Fruit fly (Drosophila melanogaster) whole organism, embryonic: ENCODE data around the gene Gr93d.

ENCODE experiments used
- Atf-2 ChIP-seq: fragments of 200-800 bp; sonication (Bioruptor generic); optimal IDR thresholded peaks from 2 replicates; lab custom pipeline; 2016; ENCODE audit warnings: missing biosample characterization, missing genetic modification characterization
- C15 ChIP-seq: fragments of 200-800 bp; sonication (Bioruptor generic); IDR thresholded peaks from 3 replicates; pipeline ENCODE4 v1.3.6; 2022; ENCODE audit warnings: missing biosample characterization, missing genetic modification characterization
- CG10147 ChIP-seq: fragments of 200-800 bp; sonication (Bioruptor generic); optimal IDR thresholded peaks from 2 replicates; lab custom pipeline; 2019; ENCODE audit warnings: missing biosample characterization, mild to moderate bottlenecking, missing genetic modification characterization, moderate library complexity
- CG10209 ChIP-seq: fragments of 200-800 bp; sonication (Bioruptor generic); optimal IDR thresholded peaks from 3 replicates; lab custom pipeline; 2017; ENCODE audit warnings: missing biosample characterization, mild to moderate bottlenecking, missing genetic modification characterization, missing genetic modification reagents
- CG1024 ChIP-seq: fragments of 200-800 bp; sonication (Bioruptor generic); IDR thresholded peaks from 2 replicates; pipeline ENCODE4 v1.3.6; 2022; ENCODE audit warnings: missing biosample characterization, missing genetic modification characterization
- CG11456 ChIP-seq: fragments of 200-800 bp; sonication (Bioruptor generic); IDR thresholded peaks from 3 replicates; pipeline ENCODE4 v1.3.6; 2022; ENCODE audit warnings: missing biosample characterization, missing genetic modification characterization
- CG12299 ChIP-seq: fragments of 200-800 bp; sonication (Bioruptor generic); optimal IDR thresholded peaks from 2 replicates; lab custom pipeline; 2018; ENCODE audit warnings: missing biosample characterization, mild to moderate bottlenecking, missing genetic modification characterization
- CG13624 ChIP-seq: fragments of 200-800 bp; sonication (Bioruptor generic); optimal IDR thresholded peaks from 2 replicates; lab custom pipeline; 2016; ENCODE audit warnings: missing biosample characterization, missing genetic modification characterization
- CG17612 ChIP-seq: fragments of 200-800 bp; sonication (Bioruptor generic); IDR thresholded peaks from 2 replicates; pipeline ENCODE4 v1.3.6; 2022; ENCODE audit warnings: missing biosample characterization, missing genetic modification characterization
- CG2120 ChIP-seq: fragments of 200-800 bp; sonication (Bioruptor generic); optimal IDR thresholded peaks from 3 replicates; lab custom pipeline; 2016; ENCODE audit warnings: missing biosample characterization, missing genetic modification characterization
- CG2678 ChIP-seq: fragments of 200-800 bp; sonication (Bioruptor generic); optimal IDR thresholded peaks from 3 replicates; lab custom pipeline; 2019; ENCODE audit warnings: missing biosample characterization, mild to moderate bottlenecking, missing genetic modification characterization, moderate library complexity
- CG2875 ChIP-seq: fragments of 200-800 bp; sonication (Bioruptor generic); optimal IDR thresholded peaks from 2 replicates; lab custom pipeline; 2017; ENCODE audit warnings: missing biosample characterization, mild to moderate bottlenecking, missing genetic modification characterization, missing genetic modification reagents
- CG30020 ChIP-seq: fragments of 200-800 bp; optimal IDR thresholded peaks from 2 replicates; lab custom pipeline; 2019; ENCODE audit warnings: missing biosample characterization, mild to moderate bottlenecking, missing genetic modification characterization, moderate library complexity
- CG32532 ChIP-seq: fragments of 200-800 bp; sonication (Bioruptor generic); IDR thresholded peaks from 2 replicates; pipeline ENCODE4 v1.3.6; 2022; ENCODE audit warnings: missing biosample characterization, missing genetic modification characterization
- CG33213 ChIP-seq: fragments of 200-800 bp; sonication (Bioruptor generic); optimal IDR thresholded peaks from 3 replicates; lab custom pipeline; 2016; ENCODE audit warnings: missing biosample characterization, missing genetic modification characterization
- CG4328 ChIP-seq: fragments of 200-800 bp; sonication (Bioruptor generic); optimal IDR thresholded peaks from 3 replicates; lab custom pipeline; 2017; ENCODE audit warnings: missing biosample characterization, missing genetic modification reagents, missing genetic modification characterization
- CG6175 ChIP-seq: fragments of 200-800 bp; sonication (Bioruptor generic); IDR thresholded peaks from 3 replicates; pipeline ENCODE4 v1.3.6; 2022; ENCODE audit warnings: missing biosample characterization, missing genetic modification characterization
- CG7357 ChIP-seq: fragments of 200-800 bp; sonication (Bioruptor generic); IDR thresholded peaks from 3 replicates; pipeline ENCODE4 v1.3.6; 2022; ENCODE audit warnings: missing biosample characterization, missing genetic modification characterization
- CG7372 ChIP-seq: fragments of 200-800 bp; sonication (Bioruptor generic); IDR thresholded peaks from 2 replicates; pipeline ENCODE4 v1.3.6; 2022; ENCODE audit warnings: missing biosample characterization, missing genetic modification characterization
- CG8089 ChIP-seq: fragments of 200-800 bp; sonication (Bioruptor generic); optimal IDR thresholded peaks from 3 replicates; lab custom pipeline; 2016; ENCODE audit warnings: missing biosample characterization, missing genetic modification characterization
- CG8924 ChIP-seq: fragments of 200-800 bp; optimal IDR thresholded peaks from 3 replicates; lab custom pipeline; 2019; ENCODE audit warnings: missing biosample characterization, mild to moderate bottlenecking, missing genetic modification characterization, moderate library complexity
- CG9876 ChIP-seq: fragments of 200-800 bp; sonication (Bioruptor generic); optimal IDR thresholded peaks from 2 replicates; lab custom pipeline; 2016; ENCODE audit warnings: missing biosample characterization, missing genetic modification characterization
- CoRest ChIP-seq: fragments of 200-800 bp; sonication (Bioruptor generic); optimal IDR thresholded peaks from 3 replicates; lab custom pipeline; 2018; ENCODE audit warnings: missing biosample characterization, mild to moderate bottlenecking, missing genetic modification characterization, moderate library complexity
- D ChIP-seq, 2 experiments: fragments of 200-800 bp in 1 of 2; fragments of >200 bp in 1 of 2; sonication (Bioruptor generic) in 1 of 2; optimal IDR thresholded peaks; 2 replicates in 1 of 2; 3 replicates in 1 of 2; lab custom pipeline; 2017; ENCODE audit warnings: mild to moderate bottlenecking in 1 of 2, missing biosample characterization in 1 of 2, missing genetic modification characterization in 1 of 2, missing genetic modification reagents in 1 of 2
- Deaf1 ChIP-seq: fragments of 200-800 bp; optimal IDR thresholded peaks from 3 replicates; lab custom pipeline; 2019; ENCODE audit warnings: missing biosample characterization, mild to moderate bottlenecking, missing genetic modification characterization, moderate library complexity
- Dip3 ChIP-seq: fragments of 200-800 bp; sonication (Bioruptor generic); optimal IDR thresholded peaks from 3 replicates; lab custom pipeline; 2016; ENCODE audit warnings: missing biosample characterization, missing genetic modification characterization
- Gsc ChIP-seq: fragments of 200-800 bp; sonication (Bioruptor generic); IDR thresholded peaks from 2 replicates; pipeline ENCODE4 v1.3.6; 2022; ENCODE audit warnings: missing biosample characterization, missing genetic modification characterization
- Hey ChIP-seq: fragments of 200-800 bp; sonication (Bioruptor generic); optimal IDR thresholded peaks from 3 replicates; lab custom pipeline; 2018; ENCODE audit warnings: missing biosample characterization, mild to moderate bottlenecking, missing genetic modification characterization
- Hr39 ChIP-seq: fragments of >200 bp; optimal IDR thresholded peaks from 2 replicates; lab custom pipeline; 2017
- Hr51 ChIP-seq, 2 experiments: fragments of 200-800 bp; sonication (Bioruptor generic); optimal IDR thresholded peaks; 2 replicates in 1 of 2; 3 replicates in 1 of 2; lab custom pipeline; 2016 to 2018; ENCODE audit warnings: missing biosample characterization in 2 of 2, missing genetic modification characterization in 2 of 2, mild to moderate bottlenecking in 1 of 2, moderate library complexity in 1 of 2
- Mes4 ChIP-seq: fragments of 200-800 bp; sonication (Bioruptor generic); optimal IDR thresholded peaks from 2 replicates; lab custom pipeline; 2016; ENCODE audit warnings: missing biosample characterization, missing genetic modification characterization
- Ravus ChIP-seq: fragments of 200-800 bp; sonication (Bioruptor generic); IDR thresholded peaks from 2 replicates; pipeline ENCODE4 v1.3.6; 2022; ENCODE audit warnings: missing biosample characterization, missing genetic modification characterization
- Rx ChIP-seq: fragments of 200-800 bp; sonication (Bioruptor generic); IDR thresholded peaks from 2 replicates; pipeline ENCODE4 v1.3.6; 2022; ENCODE audit warnings: missing biosample characterization, missing genetic modification characterization
- Stat92E ChIP-seq, 3 experiments: fragments of >200 bp in 2 of 3; fragments of 200-800 bp in 1 of 3; sonication (Bioruptor generic) in 1 of 3; optimal IDR thresholded peaks; 2 replicates each; lab custom pipeline; 2017 to 2019; ENCODE audit warnings: missing biosample characterization in 3 of 3, missing genetic modification characterization in 3 of 3, mild to moderate bottlenecking in 1 of 3, moderate library complexity in 1 of 3
- Tbp ChIP-seq: fragments of >200 bp; optimal IDR thresholded peaks from 2 replicates; lab custom pipeline; 2018; ENCODE audit warnings: missing biosample characterization, missing genetic modification characterization
- btn ChIP-seq: fragments of 200-800 bp; sonication (Bioruptor generic); optimal IDR thresholded peaks from 2 replicates; lab custom pipeline; 2016; ENCODE audit warnings: missing biosample characterization, missing genetic modification characterization
- caup ChIP-seq: fragments of 200-800 bp; sonication (Bioruptor generic); optimal IDR thresholded peaks from 3 replicates; lab custom pipeline; 2017; ENCODE audit warnings: missing biosample characterization, mild to moderate bottlenecking, missing genetic modification characterization, moderate library complexity; ENCODE audit not compliant: severe bottlenecking
- dati ChIP-seq: fragments of 200-800 bp; sonication (Bioruptor generic); IDR thresholded peaks from 2 replicates; pipeline ENCODE4 v1.3.6; 2022; ENCODE audit warnings: missing biosample characterization, missing genetic modification characterization
- en ChIP-seq: fragments of 200-800 bp; sonication (Bioruptor generic); optimal IDR thresholded peaks from 2 replicates; lab custom pipeline; 2016; ENCODE audit warnings: missing biosample characterization, missing genetic modification characterization
- fd102C ChIP-seq: fragments of 200-800 bp; sonication (Bioruptor generic); optimal IDR thresholded peaks from 2 replicates; lab custom pipeline; 2018; ENCODE audit warnings: missing biosample characterization, mild to moderate bottlenecking, missing genetic modification characterization, moderate library complexity
- fu2 ChIP-seq: fragments of 200-800 bp; sonication (Bioruptor generic); optimal IDR thresholded peaks from 2 replicates; lab custom pipeline; 2016; ENCODE audit warnings: missing biosample characterization, missing genetic modification characterization
- gce ChIP-seq: fragments of 200-800 bp; sonication (Bioruptor generic); IDR thresholded peaks from 3 replicates; pipeline ENCODE4 v1.3.6; 2022; ENCODE audit warnings: missing biosample characterization, missing genetic modification characterization
- grn ChIP-seq: fragments of 200-800 bp; sonication (Bioruptor generic); optimal IDR thresholded peaks from 3 replicates; lab custom pipeline; 2017; ENCODE audit warnings: missing biosample characterization, missing genetic modification characterization
- hb ChIP-seq: fragments of 200-800 bp; sonication (Bioruptor generic); IDR thresholded peaks from 3 replicates; pipeline ENCODE4 v1.3.6; 2022; ENCODE audit warnings: missing biosample characterization, missing genetic modification characterization; ENCODE audit not compliant: partially characterized antibody
- jigr1 ChIP-seq: fragments of 200-800 bp; sonication (Bioruptor generic); IDR thresholded peaks from 3 replicates; pipeline ENCODE4 v1.3.6; 2022; ENCODE audit warnings: missing biosample characterization, missing genetic modification characterization
- lov ChIP-seq, 2 experiments: fragments of 200-800 bp in 1 of 2; fragments of >200 bp in 1 of 2; sonication (Bioruptor generic) in 1 of 2; IDR thresholded peaks in 1 of 2; optimal IDR thresholded peaks in 1 of 2; 2 replicates in 1 of 2; 3 replicates in 1 of 2; pipeline versions ENCODE4 v1.3.6 to Lab custom; 2017 to 2022; ENCODE audit warnings: missing biosample characterization in 1 of 2, missing genetic modification characterization in 1 of 2
- pita ChIP-seq: fragments of 200-800 bp; sonication (Bioruptor generic); optimal IDR thresholded peaks from 2 replicates; lab custom pipeline; 2017; ENCODE audit warnings: missing biosample characterization, mild to moderate bottlenecking, missing genetic modification characterization
- row ChIP-seq: fragments of 200-800 bp; sonication (Bioruptor generic); IDR thresholded peaks from 3 replicates; pipeline ENCODE4 v1.3.6; 2022; ENCODE audit warnings: missing biosample characterization, missing genetic modification characterization
- trem ChIP-seq: fragments of 200-800 bp; optimal IDR thresholded peaks from 3 replicates; lab custom pipeline; 2019; ENCODE audit warnings: missing biosample characterization, mild to moderate bottlenecking, missing genetic modification characterization, moderate library complexity
- zen ChIP-seq: fragments of 200-800 bp; sonication (Bioruptor generic); optimal IDR thresholded peaks from 3 replicates; lab custom pipeline; 2018; ENCODE audit warnings: missing biosample characterization, mild to moderate bottlenecking, missing genetic modification characterization, moderate library complexity

Gr93d gene

dm6 chr3R:21848987-21849442, 2.6 kb upstream of the Gr93d start (continued):
- TF ChIP-seq trem (peak; percentile 74), Deaf1 (peak; percentile 29), row (GFP tag; lab: Robert Waterston, UW) (peak; percentile 74), en (GFP tag; lab: Kevin White, UChicago) (peak; percentile 54), CG4328 (peak; percentile 27), caup (peak; percentile 41), dati (GFP tag; lab: Robert Waterston, UW) (no peak), jigr1 (GFP tag; lab: Robert Waterston, UW) (no peak), D (optimal IDR thresholded peaks at IDR 0.05; lab: Kevin White, UChicago) (no peak), D (GFP tag; optimal IDR thresholded peaks at IDR 0.05; lab: Kevin White, UChicago) (peak; percentile 77), CG8924 (peak; percentile 84), hb (GFP tag; lab: Robert Waterston, UW) (no peak), CG33213 (peak; percentile 55), Hey (tag; lab: Kevin White, UChicago) (no peak), CG12299 (tag; lab: Kevin White, UChicago) (peak; percentile 41), C15 (GFP tag; lab: Robert Waterston, UW) (no peak), lov (optimal IDR thresholded peaks at IDR 0.05; lab: Kevin White, UChicago) (no peak), lov (GFP tag; IDR thresholded peaks at IDR 0.05; lab: Robert Waterston, UW) (no peak), CG13624 (no peak), CG11456 (no peak), pita (GFP tag; lab: Kevin White, UChicago) (no peak), zen (peak; percentile 82), CG32532 (peak; percentile 43; the same call in 1 of the 2 replicates), CG9876 (GFP tag; lab: Kevin White, UChicago) (peak; percentile 24), Atf-2 (peak; percentile 51), CG10209 (GFP tag; lab: Kevin White, UChicago) (peak; percentile 55), CG10147 (GFP tag; lab: Kevin White, UChicago) (peak; percentile 64), Rx (GFP tag; lab: Robert Waterston, UW) (no peak), CG2875 (GFP tag; lab: Kevin White, UChicago) (peak; percentile 59), CG8089 (GFP tag; lab: Kevin White, UChicago) (peak; percentile 26), Gsc (GFP tag; lab: Robert Waterston, UW) (no peak), CG2120 (peak; percentile 44), Stat92E (GFP tag; optimal IDR thresholded peaks at IDR 0.05; lab: Kevin White, UChicago) (peak in 1 of 3 experiments; percentile 69), CG2678 (tag; lab: Kevin White, UChicago) (peak; percentile 80), Tbp (no peak), CG6175 (no peak), CG17612 (GFP tag; lab: Robert Waterston, UW) (no peak), CoRest (tag; lab: Kevin White, UChicago) (peak; percentile 75), CG1024 (GFP tag; lab: Robert Waterston, UW) (no peak), grn (no peak), CG7357 (0 out of 3 replicates have a peak, but pooled peaks have one; percentile 31), btn (GFP tag; lab: Kevin White, UChicago) (peak; percentile 9), CG7372 (no peak), Dip3 (GFP tag; lab: Kevin White, UChicago) (peak; percentile 32), Mes4 (GFP tag; lab: Kevin White, UChicago) (peak; percentile 21), gce (GFP tag; lab: Robert Waterston, UW) (no peak), Ravus (GFP tag; lab: Robert Waterston, UW) (no peak), CG30020 (tag; lab: Kevin White, UChicago) (peak; percentile 34), Hr39 (lab: Kevin White, UChicago) (no peak), fu2 (GFP tag; lab: Kevin White, UChicago) (no peak), Hr51 (GFP tag; optimal IDR thresholded peaks at IDR 0.05; lab: Kevin White, UChicago) (peak; percentile 13 to 81), fd102C (GFP tag; lab: Kevin White, UChicago) (peak; percentile 12)
